Worm (Caenorhabditis elegans) whole organism, young adult: ENCODE data around the gene brd-1.

Experiments
- B0336.3 ChIP-seq: fragments of 200-800 bp; sonication (Bioruptor generic); IDR thresholded peaks from 2 replicates; pipeline ENCODE4 v1.3.6; 2022; ENCODE audit warnings: missing genetic modification characterization, missing compliant biosample characterization
- C06A6.2 ChIP-seq: fragments of 200-800 bp; sonication (Bioruptor generic); conservative IDR thresholded peaks from 2 replicates; pipeline ENCODE4 v1.3.6; 2022; ENCODE audit warnings: missing genetic modification characterization, missing compliant biosample characterization
- C17E4.6 ChIP-seq: fragments of 200-800 bp; sonication (Bioruptor generic); IDR thresholded peaks from 2 replicates; pipeline ENCODE4 v1.3.6; 2022; ENCODE audit warnings: missing genetic modification reagents, missing genetic modification characterization, missing compliant biosample characterization
- F22D6.2 ChIP-seq: sonication (generic microtip); optimal IDR thresholded peaks from 2 replicates; lab custom pipeline; 2016; ENCODE audit warnings: mild to moderate bottlenecking, missing genetic modification characterization, missing compliant biosample characterization
- F39B2.1 ChIP-seq: fragments of 200-800 bp; sonication (Bioruptor generic); IDR thresholded peaks from 2 replicates; pipeline ENCODE4 v1.3.6; 2022; ENCODE audit warnings: missing genetic modification reagents, missing genetic modification characterization, missing compliant biosample characterization
- F52B5.7 ChIP-seq: sonication (generic microtip); optimal IDR thresholded peaks from 2 replicates; lab custom pipeline; 2016; ENCODE audit warnings: mild to moderate bottlenecking, missing genetic modification characterization, missing compliant biosample characterization
- F55B11.4 ChIP-seq: sonication (generic microtip); optimal IDR thresholded peaks from 2 replicates; lab custom pipeline; 2016; ENCODE audit warnings: missing compliant biosample characterization, missing genetic modification characterization, borderline replicate concordance; ENCODE audit not compliant: insufficient read depth
- F57C9.4 ChIP-seq: sonication (generic microtip); optimal IDR thresholded peaks from 2 replicates; lab custom pipeline; 2017; ENCODE audit warnings: mild to moderate bottlenecking, missing genetic modification characterization, missing compliant biosample characterization
- K11D2.4 ChIP-seq: fragments of 200-800 bp; sonication (Bioruptor generic); IDR thresholded peaks from 2 replicates; pipeline ENCODE4 v1.3.6; 2022; ENCODE audit warnings: missing genetic modification reagents, missing genetic modification characterization, missing compliant biosample characterization
- Y53F4B.3 ChIP-seq: fragments of 200-800 bp; sonication (Bioruptor generic); IDR thresholded peaks from 2 replicates; pipeline ENCODE4 v1.3.6; 2022; ENCODE audit warnings: missing genetic modification reagents, missing genetic modification characterization, missing compliant biosample characterization
- Y67H2A.10 ChIP-seq: fragments of 200-800 bp; sonication (Bioruptor generic); conservative IDR thresholded peaks from 2 replicates; pipeline ENCODE4 v1.3.6; 2022; ENCODE audit warnings: missing genetic modification reagents, missing genetic modification characterization, missing compliant biosample characterization
- akir-1 ChIP-seq: fragments of 200-800 bp; sonication (Bioruptor generic); optimal IDR thresholded peaks from 2 replicates; lab custom pipeline; 2018; ENCODE audit warnings: mild to moderate bottlenecking, missing genetic modification characterization, moderate library complexity, missing compliant biosample characterization
- athp-1 ChIP-seq: sonication (generic microtip); optimal IDR thresholded peaks from 2 replicates; lab custom pipeline; 2017; ENCODE audit warnings: mild to moderate bottlenecking, missing genetic modification characterization, missing compliant biosample characterization
- attf-5 ChIP-seq: fragments of 200-800 bp; sonication (Bioruptor generic); optimal IDR thresholded peaks from 2 replicates; lab custom pipeline; 2018; ENCODE audit warnings: mild to moderate bottlenecking, missing genetic modification characterization, missing compliant biosample characterization
- ccch-3 ChIP-seq: fragments of 200-800 bp; sonication (Bioruptor generic); optimal IDR thresholded peaks from 2 replicates; lab custom pipeline; 2018; ENCODE audit warnings: mild to moderate bottlenecking, missing genetic modification characterization, missing compliant biosample characterization
- cebp-1 ChIP-seq, 2 experiments: fragments of 200-800 bp in 1 of 2; sonication (Bioruptor generic) in 1 of 2; sonication (generic microtip) in 1 of 2; IDR thresholded peaks in 1 of 2; optimal IDR thresholded peaks in 1 of 2; 2 replicates each; pipeline versions ENCODE4 v1.3.6 to Lab custom; 2017 to 2022; ENCODE audit warnings: missing compliant biosample characterization in 2 of 2, missing genetic modification characterization in 2 of 2, mild to moderate bottlenecking in 1 of 2, missing genetic modification reagents in 1 of 2, moderate library complexity in 1 of 2
- ceh-100 ChIP-seq: fragments of 200-800 bp; sonication (Bioruptor generic); IDR thresholded peaks from 2 replicates; pipeline ENCODE4 v1.3.6; 2022; ENCODE audit warnings: missing genetic modification reagents, missing genetic modification characterization, missing compliant biosample characterization
- ceh-79 ChIP-seq: sonication (generic microtip); optimal IDR thresholded peaks from 2 replicates; lab custom pipeline; 2017; ENCODE audit warnings: mild to moderate bottlenecking, missing genetic modification characterization, missing compliant biosample characterization
- ceh-91 ChIP-seq: fragments of 200-800 bp; sonication (Bioruptor generic); IDR thresholded peaks from 2 replicates; pipeline ENCODE4 v1.3.6; 2022; ENCODE audit warnings: missing genetic modification reagents, missing genetic modification characterization, missing compliant biosample characterization
- dpff-1 ChIP-seq: sonication (generic microtip); optimal IDR thresholded peaks from 2 replicates; lab custom pipeline; 2017; ENCODE audit warnings: mild to moderate bottlenecking, missing genetic modification characterization, missing compliant biosample characterization
- ekl-4 ChIP-seq: fragments of 200-800 bp; sonication (Bioruptor generic); IDR thresholded peaks from 2 replicates; pipeline ENCODE4 v1.3.6; 2022; ENCODE audit warnings: missing genetic modification reagents, missing genetic modification characterization, missing compliant biosample characterization
- gei-17 ChIP-seq: fragments of 200-800 bp; sonication (Bioruptor generic); optimal IDR thresholded peaks from 2 replicates; lab custom pipeline; 2018; ENCODE audit warnings: mild to moderate bottlenecking, missing genetic modification characterization, missing compliant biosample characterization
- lin-40 ChIP-seq: sonication (generic microtip); optimal IDR thresholded peaks from 2 replicates; lab custom pipeline; 2016; ENCODE audit warnings: missing genetic modification characterization, mild to moderate bottlenecking, missing compliant biosample characterization, missing genotype, missing genetic modification reagents
- lin-54 ChIP-seq: fragments of 200-800 bp; sonication (Bioruptor generic); optimal IDR thresholded peaks from 2 replicates; lab custom pipeline; 2018; ENCODE audit warnings: mild to moderate bottlenecking, missing genetic modification characterization, missing compliant biosample characterization
- lir-1 ChIP-seq: fragments of 200-800 bp; sonication (Bioruptor generic); conservative IDR thresholded peaks from 2 replicates; pipeline ENCODE4 v1.3.6; 2022; ENCODE audit warnings: missing genetic modification reagents, missing genetic modification characterization, missing compliant biosample characterization
- madf-6 ChIP-seq: fragments of 200-800 bp; sonication (Bioruptor generic); IDR thresholded peaks from 2 replicates; pipeline ENCODE4 v1.3.6; 2022; ENCODE audit warnings: missing genetic modification reagents, missing genetic modification characterization, missing compliant biosample characterization
- madf-8 ChIP-seq: fragments of 200-800 bp; sonication (Bioruptor generic); conservative IDR thresholded peaks from 2 replicates; pipeline ENCODE4 v1.3.6; 2022; ENCODE audit warnings: missing genetic modification reagents, missing genetic modification characterization, missing compliant biosample characterization
- mcd-1 ChIP-seq: fragments of 200-800 bp; sonication (Bioruptor generic); IDR thresholded peaks from 2 replicates; pipeline ENCODE4 v1.3.6; 2022; ENCODE audit warnings: missing genetic modification reagents, missing genetic modification characterization, missing compliant biosample characterization
- sdz-38 ChIP-seq: sonication (generic microtip); optimal IDR thresholded peaks from 2 replicates; lab custom pipeline; 2016; ENCODE audit warnings: missing genotype, missing genetic modification characterization, missing compliant biosample characterization
- snpc-1.3 ChIP-seq: sonication (generic microtip); optimal IDR thresholded peaks from 2 replicates; lab custom pipeline; 2017; ENCODE audit warnings: missing genetic modification characterization, mild to moderate bottlenecking, missing compliant biosample characterization, antibody characterized with exemption, moderate library complexity, missing genotype, missing genetic modification reagents; ENCODE audit not compliant: insufficient read depth
- snpc-3.4 ChIP-seq: sonication (generic microtip); optimal IDR thresholded peaks from 2 replicates; lab custom pipeline; 2017; ENCODE audit warnings: missing genetic modification characterization, mild to moderate bottlenecking, missing compliant biosample characterization, antibody characterized with exemption, moderate library complexity, missing genotype, missing genetic modification reagents
- sptf-2 ChIP-seq: fragments of 200-800 bp; sonication (Bioruptor generic); optimal IDR thresholded peaks from 2 replicates; lab custom pipeline; 2018; ENCODE audit warnings: mild to moderate bottlenecking, missing genetic modification characterization, missing compliant biosample characterization
- tbp1 ChIP-seq: fragments of 200-800 bp; sonication (Bioruptor generic); optimal IDR thresholded peaks from 2 replicates; lab custom pipeline; 2018; ENCODE audit warnings: mild to moderate bottlenecking, missing genetic modification characterization, missing compliant biosample characterization
- unc-62 ChIP-seq: fragments of 150-350 bp; optimal IDR thresholded peaks from 2 replicates; lab custom pipeline; 2014; ENCODE audit warnings: missing biosample characterization, missing genetic modification reagents, missing genetic modification characterization
- xnd-1 ChIP-seq: sonication (generic microtip); optimal IDR thresholded peaks from 2 replicates; lab custom pipeline; 2016; ENCODE audit warnings: missing genotype, missing genetic modification reagents, missing genetic modification characterization, missing compliant biosample characterization
- zfh-2 ChIP-seq: fragments of 200-800 bp; sonication (Bioruptor generic); conservative IDR thresholded peaks from 2 replicates; pipeline ENCODE4 v1.3.6; 2022; ENCODE audit warnings: missing genetic modification reagents, missing genetic modification characterization, missing compliant biosample characterization
- zim-3 ChIP-seq: sonication (generic microtip); optimal IDR thresholded peaks from 2 replicates; lab custom pipeline; 2017; ENCODE audit warnings: mild to moderate bottlenecking, missing genetic modification characterization, moderate library complexity, missing compliant biosample characterization
- ztf-22 ChIP-seq: fragments of 200-800 bp; sonication (Bioruptor generic); optimal IDR thresholded peaks from 2 replicates; lab custom pipeline; 2018; ENCODE audit warnings: mild to moderate bottlenecking, missing genetic modification characterization, moderate library complexity, missing compliant biosample characterization
- ztf-26 ChIP-seq: sonication (generic microtip); optimal IDR thresholded peaks from 2 replicates; lab custom pipeline; 2017; ENCODE audit warnings: missing genetic modification characterization, missing compliant biosample characterization
- ztf-28 ChIP-seq: fragments of 200-800 bp; sonication (Bioruptor generic); IDR thresholded peaks from 2 replicates; pipeline ENCODE4 v1.3.6; 2022; ENCODE audit warnings: missing genetic modification reagents, missing genetic modification characterization, missing compliant biosample characterization
- ztf-6 ChIP-seq: fragments of 200-800 bp; sonication (Bioruptor generic); IDR thresholded peaks from 2 replicates; pipeline ENCODE4 v1.3.6; 2022; ENCODE audit warnings: missing genetic modification reagents, missing genetic modification characterization, missing compliant biosample characterization

The brd-1 gene

DNA sequence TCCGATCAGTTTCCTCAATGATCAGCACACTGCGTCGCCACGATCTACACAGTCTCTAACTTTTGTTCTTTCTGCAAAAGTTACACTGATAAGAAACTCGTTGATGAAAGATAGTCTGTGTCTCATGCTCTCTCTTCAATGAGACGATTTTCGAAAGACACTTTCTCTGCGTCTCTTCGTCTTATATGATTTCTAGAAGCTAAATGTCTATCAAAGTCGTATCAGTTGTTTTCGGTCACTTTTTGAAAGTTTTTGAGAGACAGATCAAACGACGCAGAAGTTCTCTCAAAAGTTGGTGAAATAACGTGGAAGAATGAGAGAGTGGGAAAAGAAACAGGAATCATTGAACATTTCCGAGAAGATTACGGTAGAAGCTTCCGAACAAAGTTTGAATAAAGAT lies 5.9 kb upstream of the brd-1 start (continued):
- TF ChIP-seq ceh-100 (GFP tag; lab: Robert Waterston, UW): no peak
- TF ChIP-seq cebp-1 (GFP tag; IDR thresholded peaks at IDR 0.05; lab: Robert Waterston, UW): no peak
- peak; percentile 74 for TF ChIP-seq cebp-1 (tag; optimal IDR thresholded peaks at IDR 0.05; lab: Kevin White, UChicago)
- no peak for TF ChIP-seq ekl-4 (GFP tag; lab: Robert Waterston, UW)
- peak; percentile 47 for TF ChIP-seq lin-54 (GFP tag; lab: Kevin White, UChicago)
- TF ChIP-seq mcd-1 (GFP tag; lab: Robert Waterston, UW): peak; percentile 43; the same call in 1 of the 2 replicates
- peak; percentile 31 for TF ChIP-seq ztf-26 (tag; lab: Kevin White, UChicago)
- TF ChIP-seq F55B11.4 (tag; lab: Kevin White, UChicago): no peak
- peak; percentile 31; the same call in 1 of the 2 replicates for TF ChIP-seq madf-6 (GFP tag; lab: Robert Waterston, UW)
- TF ChIP-seq zim-3 (tag; lab: Kevin White, UChicago): no peak
- no peak for TF ChIP-seq F57C9.4 (tag; lab: Kevin White, UChicago)
- TF ChIP-seq Y53F4B.3 (GFP tag; lab: Robert Waterston, UW): no peak
- TF ChIP-seq dpff-1: no peak
- TF ChIP-seq sdz-38 (tag; lab: Kevin White, UChicago): no peak
- TF ChIP-seq tbp1 (GFP tag; lab: Kevin White, UChicago): peak; percentile 54
- TF ChIP-seq ceh-79 (tag; lab: Kevin White, UChicago): no peak
- no peak for TF ChIP-seq F52B5.7 (tag; lab: Kevin White, UChicago)
- no peak for TF ChIP-seq F22D6.2 (tag; lab: Kevin White, UChicago)
- TF ChIP-seq unc-62: peak; percentile 85
- no peak for TF ChIP-seq sptf-2
- TF ChIP-seq snpc-3.4 (tag; lab: Kevin White, UChicago): no peak
- no peak for TF ChIP-seq K11D2.4 (GFP tag; lab: Robert Waterston, UW)
- TF ChIP-seq ztf-28 (GFP tag; lab: Robert Waterston, UW): no peak
- no peak for TF ChIP-seq zfh-2
- TF ChIP-seq ceh-91 (GFP tag; lab: Robert Waterston, UW): no peak
- TF ChIP-seq B0336.3 (GFP tag; lab: Robert Waterston, UW): peak; percentile 75
- no peak for TF ChIP-seq ccch-3 (GFP tag; lab: Kevin White, UChicago)
- peak; percentile 74 for TF ChIP-seq lin-40 (tag; lab: Kevin White, UChicago)
- TF ChIP-seq ztf-22 (GFP tag; lab: Kevin White, UChicago): peak; percentile 2
- no peak for TF ChIP-seq madf-8
- TF ChIP-seq Y67H2A.10 (GFP tag; lab: Robert Waterston, UW): no peak
- no peak for TF ChIP-seq snpc-1.3 (tag; lab: Kevin White, UChicago)
- peak; percentile 42 for TF ChIP-seq attf-5
- 0 out of 2 replicates have a peak, but pooled peaks have one; percentile 36 for TF ChIP-seq C06A6.2 (GFP tag; lab: Robert Waterston, UW)
- TF ChIP-seq lir-1: peak; percentile 25; the same call in 1 of the 2 replicates
- TF ChIP-seq akir-1 (GFP tag; lab: Kevin White, UChicago): no peak
- TF ChIP-seq xnd-1 (tag; lab: Kevin White, UChicago): no peak

DNA sequence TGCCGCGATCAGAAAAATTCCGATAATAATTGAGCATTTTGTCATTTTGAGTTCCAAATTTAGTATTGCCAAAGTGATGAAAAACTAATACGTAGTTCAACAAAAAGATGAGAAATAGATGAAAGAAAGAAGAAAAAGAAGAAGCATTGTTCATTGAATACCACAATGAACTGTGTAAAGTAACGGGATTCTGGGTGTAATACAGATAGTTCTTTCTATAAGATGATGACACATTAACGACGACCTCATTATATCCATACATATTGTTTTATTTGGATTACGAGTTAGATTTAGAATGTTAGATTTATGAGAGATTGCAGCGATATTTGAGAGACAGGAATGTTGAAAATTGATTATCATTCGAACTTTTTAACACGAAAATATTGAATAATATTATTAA lies 2.3 kb upstream of the brd-1 start, which contains the start of gene K04C2.5:
Gene K04C2.5 (minus strand): TSS at position 101 of the 400 bp plus-strand sequence.
- TF ChIP-seq madf-6 (GFP tag; lab: Robert Waterston, UW) (no peak), C06A6.2 (GFP tag; lab: Robert Waterston, UW) (no peak), athp-1 (no peak), C17E4.6 (GFP tag; lab: Robert Waterston, UW) (no peak), gei-17 (GFP tag; lab: Kevin White, UChicago) (no peak), ztf-6 (no peak), F39B2.1 (GFP tag; lab: Robert Waterston, UW) (no peak)
